Fruit fly (Drosophila melanogaster) whole organism, wandering third instar larva: ENCODE data around the gene CG4271.

Experiments
- CG32264 ChIP-seq: fragments of 200-800 bp; sonication (Bioruptor generic); optimal IDR thresholded peaks from 2 replicates; lab custom pipeline; 2016; ENCODE audit warnings: missing biosample characterization, missing genetic modification characterization
- HLH106 ChIP-seq: fragments of 200-800 bp; optimal IDR thresholded peaks from 3 replicates; lab custom pipeline; 2019; ENCODE audit warnings: missing biosample characterization, mild to moderate bottlenecking, missing genetic modification characterization, moderate library complexity
- Vsx2 ChIP-seq: fragments of 200-300, 225-300 bp; sonication (Bioruptor generic); optimal IDR thresholded peaks from 2 replicates; lab custom pipeline; 2018; ENCODE audit warnings: missing biosample characterization, missing genetic modification characterization; ENCODE audit not compliant: partially characterized antibody
- dsf ChIP-seq: sonication (Bioruptor generic); optimal IDR thresholded peaks from 2 replicates; lab custom pipeline; 2016; ENCODE audit warnings: missing biosample characterization, missing genetic modification characterization, borderline replicate concordance
- rgr ChIP-seq: fragments of 200-800 bp; sonication (Bioruptor generic); optimal IDR thresholded peaks from 3 replicates; lab custom pipeline; 2016; ENCODE audit warnings: missing biosample characterization, mild to moderate bottlenecking, missing genetic modification characterization
- woc ChIP-seq: sonication (Bioruptor generic); optimal IDR thresholded peaks from 2 replicates; lab custom pipeline; 2016; ENCODE audit warnings: missing biosample characterization, mild to moderate bottlenecking, missing genetic modification characterization

The CG4271 gene

DNA sequence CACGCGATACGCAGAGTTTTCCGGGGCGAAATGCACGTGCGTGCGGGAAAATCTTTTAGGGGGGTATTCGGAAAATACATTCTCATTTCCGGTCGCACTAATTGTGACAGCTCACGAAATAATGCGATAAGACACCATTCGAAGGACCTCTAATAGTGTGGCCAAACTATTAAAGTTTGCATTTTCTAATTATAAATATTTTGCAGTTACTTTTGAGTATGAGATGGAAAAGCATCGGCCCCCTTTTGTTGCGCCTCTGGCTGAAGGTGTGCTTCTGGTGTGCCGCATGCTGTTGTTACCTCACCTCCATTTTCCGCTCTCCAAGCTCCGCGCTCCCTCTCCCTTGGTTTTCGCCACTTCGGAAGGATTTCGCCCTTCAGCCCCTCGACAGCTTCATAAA lies 29.2 kb downstream of the CG4271 start:
- TF ChIP-seq rgr (GFP tag; lab: Kevin White, UChicago): no peak
- no peak for TF ChIP-seq dsf (GFP tag; lab: Kevin White, UChicago)
- no peak for TF ChIP-seq CG32264 (GFP tag; lab: Kevin White, UChicago)
- no peak for TF ChIP-seq woc
- TF ChIP-seq HLH106 (tag; lab: Kevin White, UChicago): no peak
- TF ChIP-seq Vsx2 (GFP tag; lab: Kevin White, UChicago): no peak
